Worm (Caenorhabditis elegans) whole organism, L3 larva: ENCODE results near the gene Y57G11C.1130.

Experiments used
- R02D3.7 ChIP-seq: fragments of 150-350 bp; optimal IDR thresholded peaks from 2 replicates; lab custom pipeline; 2014; ENCODE audit warnings: missing biosample characterization, missing genetic modification characterization
- ceh-16 ChIP-seq: sonication (generic microtip); optimal IDR thresholded peaks from 2 replicates; lab custom pipeline; 2017; ENCODE audit warnings: missing biosample characterization, missing genetic modification characterization
- elt-1 ChIP-seq: fragments of 150-350 bp; optimal IDR thresholded peaks from 2 replicates; lab custom pipeline; 2014; ENCODE audit warnings: missing biosample characterization, missing genetic modification characterization
- mdl-1 ChIP-seq: fragments of 150-350 bp; optimal IDR thresholded peaks from 2 replicates; lab custom pipeline; 2014; ENCODE audit warnings: missing biosample characterization, missing genetic modification characterization
- nhr-237 ChIP-seq: fragments of 150-350 bp; optimal IDR thresholded peaks from 2 replicates; lab custom pipeline; 2014; ENCODE audit warnings: missing biosample characterization, missing genetic modification characterization
- pqm-1 ChIP-seq: fragments of 150-350 bp; optimal IDR thresholded peaks from 2 replicates; lab custom pipeline; 2017; ENCODE audit warnings: missing biosample characterization, missing genetic modification characterization, inconsistent platforms
- snpc-4 ChIP-seq: fragments of 150-350 bp; optimal IDR thresholded peaks from 2 replicates; lab custom pipeline; 2014; ENCODE audit warnings: missing biosample characterization, missing genetic modification characterization
- unc-62 ChIP-seq: fragments of 150-350 bp; sonication (generic microtip); optimal IDR thresholded peaks from 4 replicates; lab custom pipeline; 2014; ENCODE audit warnings: missing biosample characterization, missing genetic modification reagents, missing genetic modification characterization
- zag-1 ChIP-seq: fragments of 150-350 bp; optimal IDR thresholded peaks from 2 replicates; lab custom pipeline; 2014; ENCODE audit warnings: missing biosample characterization, missing genetic modification characterization
- ztf-11 ChIP-seq: fragments of 150-350 bp; optimal IDR thresholded peaks from 2 replicates; lab custom pipeline; 2014; ENCODE audit warnings: missing biosample characterization, missing genetic modification characterization

DNA sequence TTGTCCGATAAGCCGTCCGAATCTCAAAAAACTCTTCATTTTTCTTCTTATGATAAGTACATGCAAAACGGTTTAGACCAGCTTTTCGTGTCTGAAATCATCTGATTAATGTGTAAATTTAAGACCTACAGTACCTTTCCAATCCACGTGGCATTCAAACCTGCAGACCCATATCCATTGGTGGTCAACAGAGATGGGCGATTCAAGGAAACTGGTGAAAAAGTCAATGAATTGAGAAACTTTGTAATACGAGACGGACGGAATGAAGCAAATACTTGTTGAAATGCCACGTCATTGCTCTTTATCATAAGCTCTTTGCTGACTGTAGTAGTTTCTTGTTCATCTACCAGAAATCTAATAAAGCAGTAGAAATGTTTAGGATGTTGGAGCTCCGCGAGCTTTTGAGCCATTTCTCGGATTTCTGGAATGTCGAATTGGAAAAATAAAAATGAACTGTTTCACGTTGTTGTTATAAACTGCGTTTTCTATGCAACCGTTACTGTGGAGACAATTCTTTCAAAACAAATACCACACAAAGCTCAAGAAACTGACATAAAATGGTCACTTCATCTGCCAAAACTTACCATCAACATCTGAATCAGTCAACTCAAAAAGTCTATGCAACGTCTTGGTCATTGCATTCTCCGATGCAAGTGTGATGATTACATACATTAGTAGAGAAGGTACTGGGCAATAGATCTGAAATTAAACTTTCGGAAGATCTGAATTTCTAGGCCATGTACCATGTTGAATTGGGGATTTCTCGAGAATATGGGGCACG is 18.2 kb upstream of the Y57G11C.1130 start:
- TF ChIP-seq zag-1 (tag; lab: Kevin White, UChicago): no peak
- no peak for TF ChIP-seq snpc-4 (tag; lab: Kevin White, UChicago)
- no peak for TF ChIP-seq ceh-16 (tag; lab: Kevin White, UChicago)
- no peak for TF ChIP-seq elt-1 (tag; lab: Kevin White, UChicago)
- TF ChIP-seq R02D3.7 (tag; lab: Kevin White, UChicago): no peak
- no peak for TF ChIP-seq pqm-1 (tag; lab: Kevin White, UChicago)
- TF ChIP-seq mdl-1 (tag; lab: Kevin White, UChicago): no peak
- TF ChIP-seq ztf-11 (tag; lab: Kevin White, UChicago): no peak
- no peak for TF ChIP-seq unc-62 (GFP tag; lab: Kevin White, UChicago)
- TF ChIP-seq nhr-237: no peak
